Fruit fly (Drosophila melanogaster) whole organism, wandering third instar larva: ENCODE results near the gene cav.

ENCODE experiments used
- Abd-B ChIP-seq: fragments of >200 bp; optimal IDR thresholded peaks from 2 replicates; lab custom pipeline; 2017; ENCODE audit warnings: missing biosample characterization, missing genetic modification characterization
- CG32264 ChIP-seq: fragments of 200-800 bp; sonication (Bioruptor generic); optimal IDR thresholded peaks from 2 replicates; lab custom pipeline; 2016; ENCODE audit warnings: missing biosample characterization, missing genetic modification characterization
- CG9705 ChIP-seq: fragments of 200-800 bp; sonication (Bioruptor generic); optimal IDR thresholded peaks from 2 replicates; lab custom pipeline; 2018; ENCODE audit warnings: missing biosample characterization, mild to moderate bottlenecking, missing genetic modification characterization
- CrebA ChIP-seq: fragments of 200-800 bp; sonication (Bioruptor generic); optimal IDR thresholded peaks from 2 replicates; lab custom pipeline; 2016; ENCODE audit warnings: missing biosample characterization, mild to moderate bottlenecking, missing genetic modification characterization, borderline replicate concordance
- Dfd ChIP-seq: fragments of >200 bp; optimal IDR thresholded peaks from 2 replicates; lab custom pipeline; 2017; ENCODE audit warnings: missing biosample characterization, missing genetic modification characterization
- Dif ChIP-seq: fragments of 200-275, 200-300 bp; sonication (Bioruptor generic); optimal IDR thresholded peaks from 2 replicates; lab custom pipeline; 2018; ENCODE audit warnings: missing biosample characterization, missing genetic modification characterization; ENCODE audit not compliant: partially characterized antibody
- GATAd ChIP-seq: sonication (Bioruptor generic); optimal IDR thresholded peaks from 2 replicates; lab custom pipeline; 2016; ENCODE audit warnings: missing biosample characterization, missing genetic modification characterization
- HLH106 ChIP-seq: fragments of 200-800 bp; optimal IDR thresholded peaks from 3 replicates; lab custom pipeline; 2019; ENCODE audit warnings: missing biosample characterization, mild to moderate bottlenecking, missing genetic modification characterization, moderate library complexity
- Hnf4 ChIP-seq: fragments of 200-800 bp; sonication (Bioruptor generic); optimal IDR thresholded peaks from 2 replicates; lab custom pipeline; 2016; ENCODE audit warnings: missing biosample characterization, mild to moderate bottlenecking, missing genetic modification characterization
- Hr78 ChIP-seq: fragments of >200 bp; optimal IDR thresholded peaks from 2 replicates; lab custom pipeline; 2017; ENCODE audit warnings: missing biosample characterization, missing genetic modification characterization
- Hr83 ChIP-seq: fragments of 200-300 bp; sonication (Bioruptor generic); optimal IDR thresholded peaks from 2 replicates; lab custom pipeline; 2016; ENCODE audit warnings: missing biosample characterization, mild to moderate bottlenecking, missing genetic modification characterization, moderate library complexity; ENCODE audit not compliant: poor library complexity, severe bottlenecking
- Jra ChIP-seq: sonication (Bioruptor generic); optimal IDR thresholded peaks from 2 replicates; lab custom pipeline; 2016; ENCODE audit warnings: missing biosample characterization, missing genetic modification characterization
- Mio ChIP-seq: sonication (Bioruptor generic); optimal IDR thresholded peaks from 2 replicates; lab custom pipeline; 2016; ENCODE audit warnings: missing biosample characterization, missing genetic modification characterization
- Myc ChIP-seq: fragments of >200 bp; optimal IDR thresholded peaks from 2 replicates; lab custom pipeline; 2017
- N ChIP-seq: fragments of >200 bp; optimal IDR thresholded peaks from 2 replicates; lab custom pipeline; 2018; ENCODE audit warnings: missing biosample characterization, missing external identifiers, missing genetic modification characterization
- OdsH ChIP-seq: fragments of 200-800 bp; sonication (Bioruptor generic); optimal IDR thresholded peaks from 2 replicates; lab custom pipeline; 2016; ENCODE audit warnings: missing biosample characterization, mild to moderate bottlenecking, missing genetic modification characterization
- Rel ChIP-seq, 2 experiments: fragments of 200-800 bp; sonication (Bioruptor generic) in 1 of 2; optimal IDR thresholded peaks; 2 replicates in 1 of 2; 3 replicates in 1 of 2; lab custom pipeline; 2016 to 2019; ENCODE audit warnings: mild to moderate bottlenecking in 2 of 2, missing biosample characterization in 2 of 2, missing genetic modification characterization in 2 of 2, moderate library complexity in 1 of 2
- Sp1 ChIP-seq: fragments of 200-800 bp; sonication (Bioruptor generic); optimal IDR thresholded peaks from 3 replicates; lab custom pipeline; 2019; ENCODE audit warnings: missing biosample characterization, mild to moderate bottlenecking, missing genetic modification characterization, moderate library complexity
- Vsx2 ChIP-seq: fragments of 200-300, 225-300 bp; sonication (Bioruptor generic); optimal IDR thresholded peaks from 2 replicates; lab custom pipeline; 2018; ENCODE audit warnings: missing biosample characterization, missing genetic modification characterization; ENCODE audit not compliant: partially characterized antibody
- br ChIP-seq: fragments of 200-800 bp; sonication (Bioruptor generic); optimal IDR thresholded peaks from 2 replicates; lab custom pipeline; 2016; ENCODE audit warnings: missing biosample characterization, missing genetic modification characterization
- brk ChIP-seq: fragments of 200-800 bp; sonication (Bioruptor generic); optimal IDR thresholded peaks from 2 replicates; lab custom pipeline; 2016; ENCODE audit warnings: missing biosample characterization, mild to moderate bottlenecking, missing genetic modification characterization
- dl ChIP-seq, 2 experiments: fragments of 175-275, 200-275 bp in 1 of 2; fragments of 200-275 bp in 1 of 2; sonication (Bioruptor generic); optimal IDR thresholded peaks; lab custom pipeline; 2018; ENCODE audit warnings: mild to moderate bottlenecking in 2 of 2, missing biosample characterization in 2 of 2, missing genetic modification characterization in 2 of 2, moderate library complexity in 2 of 2; ENCODE audit not compliant: partially characterized antibody in 2 of 2, insufficient read depth in 1 of 2
- dmrt93B ChIP-seq: fragments of 200-800 bp; sonication (Bioruptor generic); optimal IDR thresholded peaks from 2 replicates; lab custom pipeline; 2018; ENCODE audit warnings: missing biosample characterization, mild to moderate bottlenecking, missing genetic modification characterization
- dsf ChIP-seq: sonication (Bioruptor generic); optimal IDR thresholded peaks from 2 replicates; lab custom pipeline; 2016; ENCODE audit warnings: missing biosample characterization, missing genetic modification characterization, borderline replicate concordance
- ey ChIP-seq: fragments of 200-800 bp; sonication (Bioruptor generic); optimal IDR thresholded peaks from 2 replicates; lab custom pipeline; 2016; ENCODE audit warnings: missing biosample characterization, missing genetic modification characterization
- foxo ChIP-seq, 2 experiments: fragments of 200-800 bp; sonication (Bioruptor generic); optimal IDR thresholded peaks; 2 replicates in 1 of 2; 3 replicates in 1 of 2; lab custom pipeline; 2016 to 2017; ENCODE audit warnings: missing biosample characterization in 2 of 2, missing genetic modification characterization in 2 of 2
- fru ChIP-seq: fragments of 200-800 bp; sonication (Bioruptor generic); optimal IDR thresholded peaks from 3 replicates; lab custom pipeline; 2016; ENCODE audit warnings: missing biosample characterization, mild to moderate bottlenecking, missing genetic modification characterization
- h ChIP-seq: fragments of 200-800 bp; sonication (Bioruptor generic); optimal IDR thresholded peaks from 3 replicates; lab custom pipeline; 2016; ENCODE audit warnings: missing biosample characterization, mild to moderate bottlenecking, missing genetic modification characterization
- jim ChIP-seq: fragments of 175-275, 200-325 bp; sonication (Bioruptor generic); optimal IDR thresholded peaks from 2 replicates; lab custom pipeline; 2016; ENCODE audit warnings: missing biosample characterization, mild to moderate bottlenecking, missing genetic modification characterization
- lola ChIP-seq: fragments of >200 bp; optimal IDR thresholded peaks from 2 replicates; lab custom pipeline; 2017; ENCODE audit warnings: missing biosample characterization, missing genetic modification characterization
- pan ChIP-seq: fragments of >200 bp; optimal IDR thresholded peaks from 2 replicates; lab custom pipeline; 2017
- psq ChIP-seq: fragments of 200-800 bp; sonication (Bioruptor generic); optimal IDR thresholded peaks from 3 replicates; lab custom pipeline; 2017; ENCODE audit warnings: missing biosample characterization, mild to moderate bottlenecking, missing genetic modification characterization, moderate library complexity
- rgr ChIP-seq: fragments of 200-800 bp; sonication (Bioruptor generic); optimal IDR thresholded peaks from 3 replicates; lab custom pipeline; 2016; ENCODE audit warnings: missing biosample characterization, mild to moderate bottlenecking, missing genetic modification characterization
- sage ChIP-seq: fragments of 200-800 bp; sonication (Bioruptor generic); optimal IDR thresholded peaks from 2 replicates; lab custom pipeline; 2016; ENCODE audit warnings: missing biosample characterization, mild to moderate bottlenecking, missing genetic modification characterization
- sv ChIP-seq: fragments of 200-800 bp; sonication (Bioruptor generic); optimal IDR thresholded peaks from 3 replicates; lab custom pipeline; 2016; ENCODE audit warnings: missing biosample characterization, missing genetic modification characterization
- tai ChIP-seq: sonication (Bioruptor generic); optimal IDR thresholded peaks from 2 replicates; lab custom pipeline; 2016; ENCODE audit warnings: missing biosample characterization, missing genetic modification characterization
- usp ChIP-seq: fragments of >200 bp; optimal IDR thresholded peaks from 2 replicates; lab custom pipeline; 2017; ENCODE audit warnings: missing biosample characterization, missing genetic modification characterization
- woc ChIP-seq: sonication (Bioruptor generic); optimal IDR thresholded peaks from 2 replicates; lab custom pipeline; 2016; ENCODE audit warnings: missing biosample characterization, mild to moderate bottlenecking, missing genetic modification characterization

cav gene

DNA sequence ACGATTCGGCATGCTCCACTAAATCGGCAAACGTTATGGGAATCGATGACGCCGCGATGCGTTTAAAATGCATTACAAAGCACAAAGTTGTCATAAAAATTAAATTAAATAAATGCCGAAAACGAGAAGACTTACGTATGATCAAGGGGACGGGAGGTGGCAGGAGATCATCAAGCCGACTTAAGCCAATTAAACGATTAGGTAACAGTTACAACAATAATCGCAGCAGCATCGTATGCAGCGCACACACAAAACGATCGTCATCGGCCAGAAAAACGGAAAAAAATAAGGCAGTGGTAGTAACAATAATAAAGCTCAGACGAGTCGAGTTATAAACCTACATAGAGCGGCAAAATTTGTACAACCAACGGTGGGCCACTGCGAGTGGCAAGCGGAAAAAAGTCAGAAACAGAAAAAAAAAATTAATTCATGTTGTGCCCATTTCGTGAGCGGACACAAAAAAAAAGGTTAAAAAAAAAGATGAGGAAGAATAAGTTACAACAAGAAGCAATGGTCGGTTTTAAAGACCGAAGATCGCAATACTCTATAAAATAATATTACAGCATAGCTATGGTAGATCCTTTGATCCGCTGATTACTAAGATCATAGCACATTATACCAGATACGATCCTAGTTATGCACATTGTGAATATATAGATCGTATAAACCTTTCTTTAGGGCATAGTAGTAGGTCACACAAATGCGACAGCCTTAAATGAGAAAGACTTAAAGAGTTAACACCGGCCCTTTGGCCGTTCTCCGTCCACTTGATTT, 14.4 kb upstream of the cav start:
- TF ChIP-seq Vsx2 (GFP tag; lab: Kevin White, UChicago) (no peak), tai (GFP tag; lab: Kevin White, UChicago) (no peak), dsf (GFP tag; lab: Kevin White, UChicago) (no peak), br (no peak), ey (peak; percentile 1), rgr (GFP tag; lab: Kevin White, UChicago) (peak; percentile 2), CG9705 (GFP tag; lab: Kevin White, UChicago) (no peak), dmrt93B (GFP tag; lab: Kevin White, UChicago) (no peak), Myc (lab: Kevin White, UChicago) (no peak), dl (GFP tag; optimal IDR thresholded peaks at IDR 0.05; lab: Kevin White, UChicago; ENCODE audit: insufficient read depth in 1 of 2, partially characterized antibody in 2 of 2) (no peak), N (no peak), psq (no peak), GATAd (GFP tag; lab: Kevin White, UChicago) (no peak), woc (GFP tag; lab: Kevin White, UChicago) (no peak), sage (GFP tag; lab: Kevin White, UChicago) (no peak), Hnf4 (GFP tag; lab: Kevin White, UChicago) (no peak), Hr78 (GFP tag; lab: Kevin White, UChicago) (no peak), Rel (GFP tag; optimal IDR thresholded peaks at IDR 0.05; lab: Kevin White, UChicago) (no peak), Rel (tag; optimal IDR thresholded peaks at IDR 0.05; lab: Kevin White, UChicago) (no peak), Jra (GFP tag; lab: Kevin White, UChicago) (no peak), HLH106 (tag; lab: Kevin White, UChicago) (no peak), Hr83 (GFP tag; lab: Kevin White, UChicago) (no peak), usp (GFP tag; lab: Kevin White, UChicago) (no peak), h (GFP tag; lab: Kevin White, UChicago) (peak; percentile 42), Sp1 (GFP tag; lab: Kevin White, UChicago) (no peak), CG32264 (GFP tag; lab: Kevin White, UChicago) (no peak), OdsH (GFP tag; lab: Kevin White, UChicago) (no peak), fru (GFP tag; lab: Kevin White, UChicago) (peak; percentile 48), brk (GFP tag; lab: Kevin White, UChicago) (no peak), foxo (GFP tag; optimal IDR thresholded peaks at IDR 0.05; lab: Kevin White, UChicago) (peak in 1 of 2 experiments; percentile 9), Mio (GFP tag; lab: Kevin White, UChicago) (no peak), Dif (no peak), pan (lab: Kevin White, UChicago) (no peak), lola (no peak), sv (GFP tag; lab: Kevin White, UChicago) (no peak), CrebA (GFP tag; lab: Kevin White, UChicago) (no peak), Abd-B (no peak), Dfd (GFP tag; lab: Kevin White, UChicago) (no peak)

DNA sequence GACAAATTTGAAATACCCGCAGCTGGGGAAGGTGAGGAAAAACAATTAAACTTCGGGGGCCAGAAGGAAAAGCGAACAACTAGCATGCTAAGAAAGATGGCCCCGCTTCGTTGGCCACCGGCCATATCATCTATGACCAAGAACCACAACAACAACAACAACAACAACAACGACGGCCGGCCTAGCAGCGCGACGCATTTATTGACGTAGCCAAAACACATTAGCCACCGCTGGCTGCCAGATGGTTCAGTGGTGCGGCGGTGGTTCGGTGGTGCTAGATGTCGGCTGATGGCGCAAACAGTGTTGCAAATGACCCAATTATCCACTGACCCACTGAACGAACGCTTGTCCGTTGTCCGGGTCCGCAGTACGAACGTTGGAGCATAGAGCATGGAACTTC, 7.3 kb upstream of the cav start:
- TF ChIP-seq jim (no peak), pan (lab: Kevin White, UChicago) (no peak), Jra (GFP tag; lab: Kevin White, UChicago) (no peak), sv (GFP tag; lab: Kevin White, UChicago) (no peak), OdsH (GFP tag; lab: Kevin White, UChicago) (no peak), foxo (GFP tag; optimal IDR thresholded peaks at IDR 0.05; lab: Kevin White, UChicago) (no peak), CG9705 (GFP tag; lab: Kevin White, UChicago) (no peak), tai (GFP tag; lab: Kevin White, UChicago) (no peak), HLH106 (tag; lab: Kevin White, UChicago) (no peak), Abd-B (no peak), CG32264 (GFP tag; lab: Kevin White, UChicago) (no peak), ey (no peak), fru (GFP tag; lab: Kevin White, UChicago) (no peak), psq (no peak), rgr (GFP tag; lab: Kevin White, UChicago) (no peak), usp (GFP tag; lab: Kevin White, UChicago) (no peak)
